Worm (Caenorhabditis elegans): ENCODE data around the gene dmsr-5.

DNA sequence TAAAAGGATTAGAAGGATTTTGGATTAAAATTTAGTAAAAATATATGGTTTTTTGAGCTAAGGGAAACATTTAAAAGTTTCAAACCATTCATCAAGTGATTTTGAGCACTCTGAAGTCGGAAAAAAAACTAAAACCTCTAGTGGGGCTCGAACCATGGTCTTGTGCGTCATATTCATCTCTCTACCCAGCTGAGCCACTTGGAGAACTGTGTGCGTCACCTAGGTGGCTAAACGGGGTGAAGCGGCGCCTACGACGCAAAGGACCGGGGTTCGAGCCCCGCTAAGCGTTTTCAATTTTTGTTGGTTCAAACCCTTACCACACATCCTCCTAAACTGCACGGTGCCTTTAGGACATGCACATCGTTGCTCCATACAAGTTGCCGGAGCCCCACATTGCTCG lies 34.7 kb downstream of the dmsr-5 start:
- TF ChIP-seq tab-1 (GFP tag; IDR thresholded peaks at IDR 0.05) = no peak
- TF ChIP-seq cog-1 (tag; optimal IDR thresholded peaks at IDR 0.05) = no peak
- TF ChIP-seq flt-1 (GFP tag; IDR thresholded peaks at IDR 0.05) = no peak

Measured in whole organism, midembryonic.